Worm (Caenorhabditis elegans) whole organism, L1 larva: ENCODE results near the gene ZK1098.3.
A peak's percentile ranks its signal among the peaks of the same experiment; 100 is the strongest.

Source experiments
- C16A3.4 ChIP-seq: fragments of 150-350 bp; optimal IDR thresholded peaks from 2 replicates; lab custom pipeline; 2014; ENCODE audit warnings: missing biosample characterization, missing genetic modification characterization
- C34B4.2 ChIP-seq: sonication (generic microtip); optimal IDR thresholded peaks from 2 replicates; lab custom pipeline; 2017; ENCODE audit warnings: mild to moderate bottlenecking, missing genetic modification characterization, missing compliant biosample characterization
- F16B12.6 ChIP-seq: fragments of 150-350 bp; optimal IDR thresholded peaks from 2 replicates; lab custom pipeline; 2014; ENCODE audit warnings: missing biosample characterization, missing genetic modification characterization
- alr-1 ChIP-seq: fragments of 200-800 bp; sonication (Bioruptor generic); optimal IDR thresholded peaks from 2 replicates; lab custom pipeline; 2018; ENCODE audit warnings: borderline replicate concordance, mild to moderate bottlenecking, missing genetic modification characterization, missing compliant biosample characterization
- aly-2 ChIP-seq: fragments of 150-350 bp; optimal IDR thresholded peaks from 2 replicates; lab custom pipeline; 2014; ENCODE audit warnings: missing biosample characterization, missing genetic modification characterization
- ama-1 ChIP-seq: fragments of 150-350 bp; optimal IDR thresholded peaks from 2 replicates; lab custom pipeline; 2014
- ces-1 ChIP-seq: fragments of 150-350 bp; optimal IDR thresholded peaks from 2 replicates; lab custom pipeline; 2014; ENCODE audit warnings: missing biosample characterization, missing genetic modification reagents, missing genetic modification characterization
- dpl-1 ChIP-seq, 3 experiments: fragments of 150-350 bp in 2 of 3; sonication (generic microtip) in 1 of 3; optimal IDR thresholded peaks; 2 replicates each; lab custom pipeline; 2014 to 2017; ENCODE audit warnings: missing biosample characterization in 3 of 3, missing genetic modification characterization in 3 of 3, missing genetic modification reagents in 3 of 3
- dsc-1 ChIP-seq: sonication (generic microtip); optimal IDR thresholded peaks from 2 replicates; lab custom pipeline; 2016; ENCODE audit warnings: mild to moderate bottlenecking, missing genetic modification characterization, missing compliant biosample characterization
- efl-1 ChIP-seq, 4 experiments: fragments of 150-350 bp; optimal IDR thresholded peaks in 3 of 4; peaks in 1 of 4; 1 replicate in 1 of 4; 2 replicates in 3 of 4; lab custom pipeline; 2014; ENCODE audit warnings: missing biosample characterization in 2 of 4, missing genetic modification characterization in 2 of 4, missing genetic modification reagents in 2 of 4
- egl-13 ChIP-seq: sonication (generic microtip); optimal IDR thresholded peaks from 2 replicates; lab custom pipeline; 2016; ENCODE audit warnings: missing genotype, missing genetic modification reagents, missing genetic modification characterization, missing compliant biosample characterization
- egl-27 ChIP-seq, 2 experiments: fragments of 150-350 bp in 1 of 2; sonication (generic microtip); optimal IDR thresholded peaks; 3 replicates each; lab custom pipeline; 2017 to 2018; ENCODE audit warnings: missing biosample characterization in 2 of 2, missing genetic modification characterization in 2 of 2, missing genetic modification reagents in 2 of 2
- elt-3 ChIP-seq, 6 experiments: fragments of 150-350 bp in 1 of 6; sonication (generic microtip); optimal IDR thresholded peaks; 2 replicates each; lab custom pipeline; 2017 to 2018; ENCODE audit warnings: missing biosample characterization in 6 of 6, missing genetic modification characterization in 6 of 6, inconsistent platforms in 1 of 6
- fkh-10 ChIP-seq: sonication (generic microtip); optimal IDR thresholded peaks from 2 replicates; lab custom pipeline; 2017; ENCODE audit warnings: missing biosample characterization, missing genetic modification reagents, missing genetic modification characterization
- fos-1 ChIP-seq: fragments of 150-350 bp; optimal IDR thresholded peaks from 2 replicates; lab custom pipeline; 2014; ENCODE audit warnings: missing biosample characterization, missing genetic modification characterization
- hlh-4 ChIP-seq: sonication (generic microtip); optimal IDR thresholded peaks from 2 replicates; lab custom pipeline; 2016; ENCODE audit warnings: mild to moderate bottlenecking, missing genetic modification characterization, missing compliant biosample characterization
- jun-1 ChIP-seq: fragments of 150-350 bp; optimal IDR thresholded peaks from 2 replicates; lab custom pipeline; 2014; ENCODE audit warnings: missing biosample characterization, missing genetic modification reagents, missing genetic modification characterization
- lin-14 ChIP-seq: fragments of 200-800 bp; sonication (Bioruptor generic); optimal IDR thresholded peaks from 2 replicates; lab custom pipeline; 2018; ENCODE audit warnings: mild to moderate bottlenecking, missing genetic modification characterization, moderate library complexity, missing compliant biosample characterization
- lin-15B ChIP-seq: fragments of 150-350 bp; sonication (generic microtip); optimal IDR thresholded peaks from 3 replicates; lab custom pipeline; 2014; ENCODE audit warnings: missing biosample characterization, missing genetic modification characterization
- lin-35 ChIP-seq, 2 experiments: fragments of 150-350 bp; optimal IDR thresholded peaks; 2 replicates each; lab custom pipeline; 2014; ENCODE audit warnings: missing biosample characterization in 2 of 2, missing genetic modification characterization in 2 of 2, missing genetic modification reagents in 2 of 2
- lin-39 ChIP-seq: fragments of 150-350 bp; optimal IDR thresholded peaks from 2 replicates; lab custom pipeline; 2014; ENCODE audit warnings: missing biosample characterization, missing genetic modification reagents, missing genetic modification characterization
- lsy-2 ChIP-seq, 2 experiments: fragments of 150-350 bp; optimal IDR thresholded peaks; 2 replicates each; lab custom pipeline; 2014; ENCODE audit warnings: missing biosample characterization in 2 of 2, missing genetic modification characterization in 2 of 2
- mab-9 ChIP-seq: fragments of 200-800 bp; sonication (Bioruptor generic); IDR thresholded peaks from 2 replicates; pipeline ENCODE4 v1.3.6; 2022; ENCODE audit warnings: missing genetic modification reagents, missing genetic modification characterization, missing compliant biosample characterization
- mdl-1 ChIP-seq, 2 experiments: fragments of 150-350 bp; optimal IDR thresholded peaks; 2 replicates each; lab custom pipeline; 2014 to 2017; ENCODE audit warnings: missing biosample characterization in 2 of 2, missing genetic modification characterization in 2 of 2, inconsistent platforms in 1 of 2
- mef-2 ChIP-seq: fragments of 150-350 bp; optimal IDR thresholded peaks from 2 replicates; lab custom pipeline; 2014; ENCODE audit warnings: missing biosample characterization, missing genetic modification characterization
- nhr-11 ChIP-seq: fragments of 150-350 bp; optimal IDR thresholded peaks from 2 replicates; lab custom pipeline; 2014; ENCODE audit warnings: missing biosample characterization, missing genetic modification characterization
- nhr-12 ChIP-seq: sonication (generic microtip); optimal IDR thresholded peaks from 2 replicates; lab custom pipeline; 2017; ENCODE audit warnings: missing biosample characterization, missing genetic modification characterization
- nhr-19 ChIP-seq: fragments of 200-800 bp; sonication (Bioruptor generic); conservative IDR thresholded peaks from 2 replicates; pipeline ENCODE4 v1.3.6; 2022; ENCODE audit warnings: missing genetic modification characterization, missing compliant biosample characterization
- nhr-20 ChIP-seq: sonication (generic microtip); optimal IDR thresholded peaks from 2 replicates; lab custom pipeline; 2016; ENCODE audit warnings: mild to moderate bottlenecking, missing genetic modification characterization, missing compliant biosample characterization
- nhr-28 ChIP-seq: fragments of 150-350 bp; optimal IDR thresholded peaks from 2 replicates; lab custom pipeline; 2014; ENCODE audit warnings: missing biosample characterization, missing genetic modification characterization
- nhr-47 ChIP-seq: sonication (generic microtip); optimal IDR thresholded peaks from 2 replicates; lab custom pipeline; 2016; ENCODE audit warnings: mild to moderate bottlenecking, missing genetic modification characterization, moderate library complexity, missing compliant biosample characterization
- nhr-76 ChIP-seq: sonication (generic microtip); optimal IDR thresholded peaks from 2 replicates; lab custom pipeline; 2017; ENCODE audit warnings: missing biosample characterization, missing genetic modification characterization
- nhr-77 ChIP-seq: fragments of 150-350 bp; optimal IDR thresholded peaks from 2 replicates; lab custom pipeline; 2014; ENCODE audit warnings: missing biosample characterization, missing genetic modification characterization
- nhr-90 ChIP-seq: sonication (generic microtip); optimal IDR thresholded peaks from 2 replicates; lab custom pipeline; 2016; ENCODE audit warnings: mild to moderate bottlenecking, missing genetic modification characterization, missing compliant biosample characterization; ENCODE audit not compliant: poor library complexity
- pqm-1 ChIP-seq: sonication (generic microtip); optimal IDR thresholded peaks from 3 replicates; lab custom pipeline; 2017; ENCODE audit warnings: missing biosample characterization, missing genetic modification characterization
- rnt-1 ChIP-seq: sonication (generic microtip); optimal IDR thresholded peaks from 2 replicates; lab custom pipeline; 2016; ENCODE audit warnings: mild to moderate bottlenecking, missing genetic modification characterization, moderate library complexity, missing compliant biosample characterization
- snu-23 ChIP-seq: sonication (generic microtip); optimal IDR thresholded peaks from 2 replicates; lab custom pipeline; 2016; ENCODE audit warnings: missing genetic modification characterization, missing compliant biosample characterization
- sup-37 ChIP-seq: fragments of 200-800 bp; sonication (Bioruptor generic); optimal IDR thresholded peaks from 2 replicates; lab custom pipeline; 2018; ENCODE audit warnings: mild to moderate bottlenecking, missing genetic modification characterization, missing compliant biosample characterization
- tbx-2 ChIP-seq: sonication (generic microtip); optimal IDR thresholded peaks from 2 replicates; lab custom pipeline; 2016; ENCODE audit warnings: missing genetic modification characterization, missing compliant biosample characterization
- unc-130 ChIP-seq: fragments of 150-350 bp; optimal IDR thresholded peaks from 2 replicates; lab custom pipeline; 2017; ENCODE audit warnings: missing biosample characterization, missing genetic modification characterization, inconsistent platforms
- xbp-1 ChIP-seq: sonication (generic microtip); optimal IDR thresholded peaks from 2 replicates; lab custom pipeline; 2016; ENCODE audit warnings: missing genetic modification characterization, missing compliant biosample characterization
- zag-1 ChIP-seq: fragments of 150-350 bp; optimal IDR thresholded peaks from 2 replicates; lab custom pipeline; 2014; ENCODE audit warnings: missing biosample characterization, missing genetic modification characterization
- zip-4 ChIP-seq: fragments of 200-800 bp; sonication (Bioruptor generic); optimal IDR thresholded peaks from 2 replicates; lab custom pipeline; 2018; ENCODE audit warnings: mild to moderate bottlenecking, missing genetic modification characterization, moderate library complexity, missing compliant biosample characterization
- ztf-4 ChIP-seq: fragments of 150-350 bp; optimal IDR thresholded peaks from 2 replicates; lab custom pipeline; 2014; ENCODE audit warnings: missing biosample characterization, missing genetic modification characterization

ZK1098.3 gene

DNA sequence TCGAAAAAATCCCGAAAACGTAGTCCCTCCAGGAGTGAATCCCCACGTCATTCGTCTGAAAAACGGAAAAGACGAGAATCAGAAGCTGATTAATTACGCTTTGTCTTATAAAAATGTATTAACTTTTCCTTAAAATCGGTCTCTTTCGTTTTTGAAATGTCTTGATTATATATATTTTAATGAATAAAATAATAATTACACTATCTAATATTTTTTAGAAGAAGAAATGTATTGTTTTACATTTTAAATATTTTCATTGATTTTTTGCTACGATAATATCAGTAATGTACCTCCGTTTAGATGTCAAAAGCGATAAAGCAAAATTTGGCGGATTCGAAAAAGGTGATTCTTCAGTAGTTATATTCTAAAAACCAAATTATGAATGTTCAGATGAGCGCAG, 13.3 kb downstream of the ZK1098.3 start, which contains the start of gene trpp-3:
Gene trpp-3 (plus strand): TSS at position 301 of the 400 bp plus-strand sequence.
- no peak for TF ChIP-seq tbx-2
- TF ChIP-seq dsc-1 (tag; lab: Kevin White, UChicago), result no peak

DNA sequence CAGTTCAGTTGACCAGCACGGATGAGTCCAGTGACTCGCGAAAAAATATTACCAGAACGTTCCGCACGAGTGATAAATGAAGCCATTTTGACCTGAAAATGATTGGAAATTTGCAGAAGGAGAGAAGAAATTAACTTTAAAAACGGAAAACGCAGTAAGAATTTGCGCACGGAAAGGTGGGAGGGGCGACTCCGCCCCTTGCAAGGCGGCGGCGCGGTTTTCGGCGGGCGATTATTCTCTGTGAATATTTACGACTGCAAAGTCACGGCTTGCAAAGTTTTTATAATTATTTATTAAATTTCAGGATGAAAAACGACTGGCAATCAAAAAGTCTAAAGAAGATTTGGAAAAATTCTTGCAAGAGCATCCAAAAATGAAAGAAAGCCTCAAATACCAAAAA, 14.9 kb downstream of the ZK1098.3 start, which contains the start of gene mrps-23:
Gene mrps-23 (minus strand): TSS at position 92 of the 400 bp plus-strand sequence.
- TF ChIP-seq unc-130 (tag; lab: Kevin White, UChicago) (no peak), lin-14 (GFP tag; lab: Kevin White, UChicago) (no peak), ces-1 (GFP tag; lab: Kevin White, UChicago) (no peak), nhr-90 (tag; lab: Kevin White, UChicago) (peak; percentile 22), nhr-12 (no peak), dpl-1 (GFP tag; optimal IDR thresholded peaks at IDR 0.05; lab: Kevin White, UChicago) (peak in 1 of 3 experiments; percentile 7), mdl-1 (tag; optimal IDR thresholded peaks at IDR 0.05; lab: Kevin White, UChicago) (no peak), ama-1 (lab: Kevin White, UChicago) (no peak), nhr-11 (no peak), F16B12.6 (no peak), egl-13 (tag; lab: Kevin White, UChicago) (no peak), efl-1 (optimal IDR thresholded peaks at IDR 0.05; lab: Kevin White, UChicago) (no peak), efl-1 (GFP tag; optimal IDR thresholded peaks at IDR 0.05 in 1 of 2; lab: Kevin White, UChicago) (peak in 1 of 2 experiments; percentile 16), snu-23 (GFP tag; lab: Kevin White, UChicago) (peak; percentile 20), lsy-2 (tag; optimal IDR thresholded peaks at IDR 0.05; lab: Kevin White, UChicago) (peak in 1 of 2 experiments; percentile 35), egl-27 (tag; optimal IDR thresholded peaks at IDR 0.05; lab: Kevin White, UChicago) (no peak), C16A3.4 (no peak), ztf-4 (no peak), lin-15B (tag; lab: Kevin White, UChicago) (no peak), C34B4.2 (tag; lab: Kevin White, UChicago) (no peak), lin-35 (GFP tag; optimal IDR thresholded peaks at IDR 0.05; lab: Kevin White, UChicago) (peak in 1 of 2 experiments; percentile 30), zag-1 (tag; lab: Kevin White, UChicago) (no peak), aly-2 (tag; lab: Kevin White, UChicago) (no peak), pqm-1 (tag; lab: Kevin White, UChicago) (no peak), zip-4 (GFP tag; lab: Kevin White, UChicago) (no peak), fkh-10 (no peak), tbx-2 (no peak), lin-39 (tag; lab: Kevin White, UChicago) (no peak), hlh-4 (tag; lab: Kevin White, UChicago) (no peak), nhr-28 (no peak), sup-37 (GFP tag; lab: Kevin White, UChicago) (no peak), mab-9 (GFP tag; lab: Robert Waterston, UW) (no peak), mef-2 (tag; lab: Kevin White, UChicago) (no peak), elt-3 (tag; optimal IDR thresholded peaks at IDR 0.05; lab: Kevin White, UChicago) (peak in 1 of 6 experiments; percentile 12), jun-1 (tag; lab: Kevin White, UChicago) (no peak), nhr-77 (tag; lab: Kevin White, UChicago) (no peak), nhr-19 (no peak), xbp-1 (tag; lab: Kevin White, UChicago) (no peak), fos-1 (tag; lab: Kevin White, UChicago) (no peak), nhr-76 (tag; lab: Kevin White, UChicago) (no peak), nhr-20 (tag; lab: Kevin White, UChicago) (no peak), alr-1 (tag; lab: Kevin White, UChicago) (no peak), nhr-47 (tag; lab: Kevin White, UChicago) (peak; percentile 7), rnt-1 (tag; lab: Kevin White, UChicago) (no peak)
